Worm (Caenorhabditis elegans) whole organism, L1 larva: ENCODE data around the gene C10G8.3.

Source experiments
- C34B4.2 ChIP-seq: sonication (generic microtip); optimal IDR thresholded peaks from 2 replicates; lab custom pipeline; 2017; ENCODE audit warnings: mild to moderate bottlenecking, missing genetic modification characterization, missing compliant biosample characterization
- fkh-10 ChIP-seq: sonication (generic microtip); optimal IDR thresholded peaks from 2 replicates; lab custom pipeline; 2017; ENCODE audit warnings: missing biosample characterization, missing genetic modification reagents, missing genetic modification characterization
- nhr-12 ChIP-seq: sonication (generic microtip); optimal IDR thresholded peaks from 2 replicates; lab custom pipeline; 2017; ENCODE audit warnings: missing biosample characterization, missing genetic modification characterization
- nhr-237 ChIP-seq: fragments of 150-350 bp; optimal IDR thresholded peaks from 2 replicates; lab custom pipeline; 2014; ENCODE audit warnings: missing biosample characterization, missing genetic modification characterization
- nhr-76 ChIP-seq: sonication (generic microtip); optimal IDR thresholded peaks from 2 replicates; lab custom pipeline; 2017; ENCODE audit warnings: missing biosample characterization, missing genetic modification characterization
- nhr-77 ChIP-seq: fragments of 150-350 bp; optimal IDR thresholded peaks from 2 replicates; lab custom pipeline; 2014; ENCODE audit warnings: missing biosample characterization, missing genetic modification characterization

- TF ChIP-seq C34B4.2 (tag; lab: Kevin White, UChicago) (no peak), nhr-237 (no peak), nhr-12 (tag; lab: Kevin White, UChicago) (no peak), fkh-10 (GFP tag; lab: Kevin White, UChicago) (no peak), nhr-77 (tag; lab: Kevin White, UChicago) (no peak), nhr-76 (tag; lab: Kevin White, UChicago) (no peak)
Observed at ce11 chrV:5278001-5278400, 34.6 kb upstream of the C10G8.3 start, which contains the start of gene B0238.9.
